Fruit fly (Drosophila melanogaster): Measurements from ENCODE around the gene Xe7.

dm6 chr3R:5653887-5654286, 15.2 kb downstream of the Xe7 start:
- TF ChIP-seq Dll (optimal IDR thresholded peaks at IDR 0.05): no peak
- TF ChIP-seq psq (optimal IDR thresholded peaks at IDR 0.05): no peak
- no peak for TF ChIP-seq CG8478 (optimal IDR thresholded peaks at IDR 0.05)
- TF ChIP-seq EcR (GFP tag; optimal IDR thresholded peaks at IDR 0.05): no peak
- no peak for TF ChIP-seq pan (optimal IDR thresholded peaks at IDR 0.05)

Measured in whole organism.